Worm (Caenorhabditis elegans) whole organism, midembryonic: ENCODE data around the gene T04G9.7.

Source experiments
- ref-1 ChIP-seq: fragments of 200-800 bp; sonication (Bioruptor generic); conservative IDR thresholded peaks from 2 replicates; pipeline ENCODE4 v1.3.6; 2022; ENCODE audit warnings: missing genetic modification reagents, missing genetic modification characterization, missing compliant biosample characterization
- ztf-23 ChIP-seq: fragments of 200-800 bp; sonication (Bioruptor generic); IDR thresholded peaks from 2 replicates; pipeline ENCODE4 v1.3.6; 2022; ENCODE audit warnings: missing genetic modification reagents, missing genetic modification characterization, missing compliant biosample characterization

DNA sequence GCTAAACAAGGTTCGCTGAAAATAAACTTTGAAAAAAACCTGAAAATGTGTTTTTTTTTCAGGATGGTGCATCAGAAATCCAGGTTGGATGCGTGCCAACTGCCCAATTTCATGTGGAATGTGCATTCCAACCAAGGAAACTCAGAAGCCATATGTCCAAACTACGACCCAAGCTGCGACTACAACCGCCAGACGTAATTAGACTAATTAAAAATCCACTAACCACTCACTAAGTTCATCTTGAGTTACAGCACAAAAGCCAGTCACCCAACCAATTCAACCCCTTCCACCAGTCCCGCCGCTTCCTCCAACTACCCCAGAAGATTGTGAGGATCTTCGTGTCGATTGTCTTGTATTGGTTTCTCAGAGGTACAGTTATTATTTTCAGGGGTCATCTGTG lies 8.6 kb downstream of the T04G9.7 start:
- no peak for TF ChIP-seq ztf-23 (GFP tag; lab: Robert Waterston, UW)
- no peak for TF ChIP-seq ref-1 (GFP tag; lab: Robert Waterston, UW)
